Fruit fly (Drosophila melanogaster) S2 (cell line): Measurements from ENCODE around the gene IntS6.

ENCODE experiments used
- CG8478 ChIP-seq: fragments of >200 bp; optimal IDR thresholded peaks from 2 replicates; lab custom pipeline; 2018
- CTCF ChIP-seq, 2 experiments: fragments of >200 bp; optimal IDR thresholded peaks; 2 replicates each; lab custom pipeline; 2018

Gene IntS6

dm6 chrX:5732440-5732839 lies 14.6 kb downstream of the IntS6 start, which contains the start of gene CG15773:
Gene CG15773, plus strand, starts transcription at chrX:5732740.
- TF ChIP-seq CG8478 (lab: Kevin White, UChicago) (no peak), CTCF (optimal IDR thresholded peaks at IDR 0.05; lab: Kevin White, UChicago) (no peak)

dm6 chrX:5724744-5725185 lies 22.3 kb downstream of the IntS6 start:
- no peak for TF ChIP-seq CTCF (optimal IDR thresholded peaks at IDR 0.05; lab: Kevin White, UChicago)

- no peak for TF ChIP-seq CG8478 (lab: Kevin White, UChicago)
- TF ChIP-seq CTCF (optimal IDR thresholded peaks at IDR 0.05; lab: Kevin White, UChicago), result no peak
These were observed 22.8 kb downstream of the IntS6 start for dm6 chrX:5724151-5724699.

dm6 chrX:5723577-5723976 lies 23.5 kb downstream of the IntS6 start:
- no peak for TF ChIP-seq CTCF (optimal IDR thresholded peaks at IDR 0.05; lab: Kevin White, UChicago)
- TF ChIP-seq CG8478 (lab: Kevin White, UChicago), result no peak

dm6 chrX:5718476-5719012 lies 28.5 kb downstream of the IntS6 start:
- TF ChIP-seq CG8478 (lab: Kevin White, UChicago) (no peak), CTCF (optimal IDR thresholded peaks at IDR 0.05; lab: Kevin White, UChicago) (no peak)

dm6 chrX:5717741-5718475 lies 29.1 kb downstream of the IntS6 start, which contains the start of gene CG33080:
Gene CG33080, minus strand, starts transcription at chrX:5717778.
- TF ChIP-seq CG8478 (lab: Kevin White, UChicago) (no peak), CTCF (optimal IDR thresholded peaks at IDR 0.05; lab: Kevin White, UChicago) (no peak)

dm6 chrX:5715455-5716227 lies 31.4 kb downstream of the IntS6 start:
- no peak for TF ChIP-seq CG8478 (lab: Kevin White, UChicago)
- no peak for TF ChIP-seq CTCF (optimal IDR thresholded peaks at IDR 0.05; lab: Kevin White, UChicago)

- TF ChIP-seq CG8478 (lab: Kevin White, UChicago) (no peak), CTCF (optimal IDR thresholded peaks at IDR 0.05; lab: Kevin White, UChicago) (no peak)
These were observed 32.3 kb downstream of the IntS6 start for dm6 chrX:5714786-5715185.

- no peak for TF ChIP-seq CTCF (optimal IDR thresholded peaks at IDR 0.05; lab: Kevin White, UChicago)
- no peak for TF ChIP-seq CG8478 (lab: Kevin White, UChicago)
These were observed 34.1 kb downstream of the IntS6 start for dm6 chrX:5712966-5713365.

- no peak for TF ChIP-seq CTCF (optimal IDR thresholded peaks at IDR 0.05; lab: Kevin White, UChicago)
These were observed 41.1 kb downstream of the IntS6 start for dm6 chrX:5705899-5706312.

- TF ChIP-seq CG8478 (lab: Kevin White, UChicago) (no peak), CTCF (optimal IDR thresholded peaks at IDR 0.05; lab: Kevin White, UChicago) (no peak)
These were observed 42.0 kb downstream of the IntS6 start for dm6 chrX:5705097-5705496.

- TF ChIP-seq CG8478 (lab: Kevin White, UChicago) (no peak), CTCF (optimal IDR thresholded peaks at IDR 0.05; lab: Kevin White, UChicago) (no peak)
These were observed 47.1 kb downstream of the IntS6 start for dm6 chrX:5699824-5700498.

dm6 chrX:5698087-5698727 lies 48.8 kb downstream of the IntS6 start, which contains the start of gene AdamTS-B:
Gene AdamTS-B, plus strand, starts transcription at chrX:5698557.
- no peak for TF ChIP-seq CG8478 (lab: Kevin White, UChicago)
